Fruit fly (Drosophila melanogaster) whole organism, adult: ENCODE results near the gene CG43630.

Source experiments
- CG11617 ChIP-seq: fragments of 200-800 bp; sonication (Bioruptor generic); optimal IDR thresholded peaks from 2 replicates; lab custom pipeline; 2017; ENCODE audit warnings: mild to moderate bottlenecking, missing biosample characterization, missing genetic modification reagents, missing genetic modification characterization
- CG12768 ChIP-seq: fragments of 200-800 bp; sonication (Bioruptor generic); optimal IDR thresholded peaks from 2 replicates; lab custom pipeline; 2017; ENCODE audit warnings: missing biosample characterization, missing genetic modification characterization, mild to moderate bottlenecking, moderate library complexity, missing genetic modification reagents
- CG14711 ChIP-seq: fragments of 200-800 bp; sonication (Bioruptor generic); optimal IDR thresholded peaks from 2 replicates; lab custom pipeline; 2018; ENCODE audit warnings: missing biosample characterization, mild to moderate bottlenecking, missing genetic modification characterization, moderate library complexity
- CG1620 ChIP-seq: fragments of 200-800 bp; sonication (Bioruptor generic); optimal IDR thresholded peaks from 2 replicates; lab custom pipeline; 2016; ENCODE audit warnings: missing biosample characterization, missing genetic modification characterization
- CG33017 ChIP-seq: fragments of 200-800 bp; sonication (Bioruptor generic); optimal IDR thresholded peaks from 2 replicates; lab custom pipeline; 2018; ENCODE audit warnings: missing biosample characterization, mild to moderate bottlenecking, missing genetic modification characterization, moderate library complexity
- CG5204 ChIP-seq: fragments of 200-800 bp; sonication (Bioruptor generic); optimal IDR thresholded peaks from 2 replicates; lab custom pipeline; 2016; ENCODE audit warnings: missing biosample characterization, missing genetic modification characterization
- CG7045 ChIP-seq: fragments of 200-800 bp; sonication (Bioruptor generic); optimal IDR thresholded peaks from 2 replicates; lab custom pipeline; 2017; ENCODE audit warnings: missing biosample characterization, mild to moderate bottlenecking, missing genetic modification characterization
- CG7101 ChIP-seq: fragments of 200-800 bp; sonication (Bioruptor generic); optimal IDR thresholded peaks from 2 replicates; lab custom pipeline; 2018; ENCODE audit warnings: missing biosample characterization, mild to moderate bottlenecking, missing genetic modification characterization, moderate library complexity
- Clk ChIP-seq: fragments of 200-800 bp; sonication (Bioruptor generic); optimal IDR thresholded peaks from 2 replicates; lab custom pipeline; 2017; ENCODE audit warnings: missing biosample characterization, missing genetic modification characterization
- Crg-1 ChIP-seq: fragments of 200-800 bp; sonication (Bioruptor generic); optimal IDR thresholded peaks from 2 replicates; lab custom pipeline; 2016; ENCODE audit warnings: missing biosample characterization, missing genetic modification characterization
- Hr96 ChIP-seq: fragments of 200-800 bp; sonication (Bioruptor generic); optimal IDR thresholded peaks from 2 replicates; lab custom pipeline; 2016; ENCODE audit warnings: missing biosample characterization, missing genetic modification characterization
- Mnt ChIP-seq: fragments of 200-800 bp; sonication (Bioruptor generic); optimal IDR thresholded peaks from 2 replicates; lab custom pipeline; 2016; ENCODE audit warnings: missing biosample characterization, mild to moderate bottlenecking, missing genetic modification characterization
- bab1 ChIP-seq: fragments of 200-800 bp; sonication (Bioruptor generic); optimal IDR thresholded peaks from 3 replicates; lab custom pipeline; 2019; ENCODE audit warnings: missing biosample characterization, mild to moderate bottlenecking, missing genetic modification characterization, moderate library complexity
- cic ChIP-seq: fragments of 200-800 bp; sonication (Bioruptor generic); optimal IDR thresholded peaks from 2 replicates; lab custom pipeline; 2017; ENCODE audit warnings: missing biosample characterization, mild to moderate bottlenecking, missing genetic modification characterization, moderate library complexity
- cnc ChIP-seq, 2 experiments: fragments of >200 bp; optimal IDR thresholded peaks; 2 replicates each; lab custom pipeline; 2017
- kay ChIP-seq: fragments of 200-800 bp; sonication (Bioruptor generic); peaks from one replicate; lab custom pipeline; 2016; ENCODE audit warnings: missing biosample characterization, missing genetic modification characterization, borderline replicate concordance
- ovo ChIP-seq: fragments of 200-800 bp; sonication (Bioruptor generic); optimal IDR thresholded peaks from 2 replicates; lab custom pipeline; 2016; ENCODE audit warnings: missing biosample characterization, missing genetic modification characterization
- pad ChIP-seq: fragments of 200-800 bp; sonication (Bioruptor generic); optimal IDR thresholded peaks from 3 replicates; lab custom pipeline; 2017; ENCODE audit warnings: missing biosample characterization, missing genetic modification characterization, mild to moderate bottlenecking, moderate library complexity, missing genetic modification reagents
- tj ChIP-seq: fragments of 200-800 bp; sonication (Bioruptor generic); optimal IDR thresholded peaks from 3 replicates; lab custom pipeline; 2017; ENCODE audit warnings: missing biosample characterization, mild to moderate bottlenecking, missing genetic modification characterization, moderate library complexity
- toe ChIP-seq: fragments of 200-800 bp; sonication (Bioruptor generic); optimal IDR thresholded peaks from 2 replicates; lab custom pipeline; 2016; ENCODE audit warnings: missing biosample characterization, missing genetic modification characterization

CG43630 gene

DNA sequence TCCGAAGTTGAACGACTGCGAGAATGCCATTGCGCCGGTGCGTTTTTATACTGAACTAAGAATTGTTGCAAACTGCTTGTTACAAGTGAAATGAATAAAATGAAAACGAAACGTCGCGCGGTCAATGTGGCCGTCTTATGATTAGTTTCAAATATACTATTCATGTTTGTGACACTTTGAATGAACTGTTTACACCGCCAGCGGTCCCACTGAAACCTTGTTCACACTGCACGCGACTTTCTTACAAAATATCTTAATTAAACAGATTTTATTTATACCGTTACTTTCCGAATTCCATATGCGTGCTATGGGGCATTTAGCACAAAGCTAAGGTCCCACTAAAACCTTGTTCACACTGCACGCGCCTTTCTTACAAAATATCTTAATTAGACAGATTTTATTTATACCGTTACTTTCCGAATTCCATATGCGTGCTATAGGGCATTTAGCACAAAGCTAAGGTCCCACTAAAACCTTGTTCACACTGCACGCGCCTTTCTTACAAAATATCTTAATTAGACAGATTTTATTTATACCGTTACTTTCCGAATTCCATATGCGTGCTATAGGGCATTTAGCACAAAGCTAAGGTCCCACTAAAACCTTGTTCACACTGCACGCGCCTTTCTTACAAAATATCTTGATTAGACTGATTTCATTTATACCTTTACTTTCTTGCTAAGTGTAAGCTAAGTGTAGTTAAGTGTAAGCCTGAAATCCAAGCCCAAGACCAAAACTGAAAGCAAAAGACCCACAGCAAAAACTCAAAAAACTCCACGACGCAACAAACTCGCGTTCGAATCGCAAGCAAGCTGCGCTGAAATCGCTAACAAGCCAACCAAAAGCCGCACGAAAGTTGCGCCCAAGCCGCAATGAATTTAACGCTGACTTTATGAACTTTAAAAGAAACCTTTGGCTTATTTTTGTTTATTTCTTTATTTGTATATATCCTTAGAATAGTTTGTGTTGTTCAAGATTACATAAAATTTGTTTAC lies 36.4 kb upstream of the CG43630 start, which contains the start of gene PolQ:
TSS of gene PolQ (minus strand) at position 122 of the 995 bp plus-strand sequence.
- TF ChIP-seq bab1 (GFP tag; lab: Kevin White, UChicago): peak; percentile 24

DNA sequence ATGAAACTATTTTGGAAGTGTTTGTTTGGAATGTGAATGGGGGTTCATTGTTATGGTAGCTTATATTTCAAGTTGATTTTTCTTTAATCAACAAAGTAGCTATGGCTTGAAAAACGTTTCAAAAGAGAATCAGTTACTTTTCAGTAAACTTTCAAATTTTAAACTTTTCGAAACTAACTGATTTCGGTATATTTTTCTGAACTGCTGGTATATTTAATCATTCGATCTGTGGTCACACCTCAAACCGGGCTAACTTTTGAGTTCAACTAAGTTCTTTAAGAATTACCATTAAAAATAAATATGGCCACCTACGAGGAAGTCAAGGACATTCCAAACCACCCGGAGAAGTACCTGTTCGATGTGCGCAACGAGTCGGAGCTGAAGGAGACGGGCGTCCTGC lies 28.8 kb upstream of the CG43630 start, which contains the start of gene CG12279:
TSS of gene CG12279 (plus strand) at position 234 of the 400 bp plus-strand sequence.
- TF ChIP-seq toe (GFP tag; lab: Kevin White, UChicago) (no peak), pad (no peak), cic (no peak), tj (GFP tag; lab: Kevin White, UChicago) (no peak), CG11617 (no peak), CG33017 (tag; lab: Kevin White, UChicago) (no peak), Clk (GFP tag; lab: Kevin White, UChicago) (no peak), Crg-1 (no peak), cnc (optimal IDR thresholded peaks at IDR 0.05; lab: Kevin White, UChicago) (no peak), CG14711 (tag; lab: Kevin White, UChicago) (no peak), CG7045 (no peak), CG12768 (GFP tag; lab: Kevin White, UChicago) (no peak), CG1620 (no peak)

DNA sequence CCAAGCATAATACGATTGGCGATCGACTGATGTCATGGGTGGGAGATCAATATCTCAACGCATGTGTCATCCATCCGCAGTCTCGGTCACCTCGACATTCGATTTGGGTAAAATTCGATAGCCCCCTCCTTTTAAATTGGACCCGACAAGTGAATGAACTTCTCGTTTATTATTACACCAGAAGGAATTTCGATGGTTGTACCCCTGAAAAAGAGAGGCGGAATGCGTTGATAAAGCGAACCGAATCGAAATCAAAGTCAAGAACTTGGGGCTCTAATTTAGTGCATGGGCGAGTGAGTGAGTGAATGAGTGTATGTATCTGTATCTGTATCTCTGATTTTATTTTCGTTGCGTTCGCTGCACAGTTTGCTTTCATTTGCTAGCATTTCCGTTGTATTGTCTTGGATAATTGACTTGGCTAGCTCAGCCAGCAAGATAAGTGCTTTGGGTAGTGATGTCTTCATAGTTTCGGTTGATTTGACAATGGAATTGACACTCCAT lies 26.0 kb upstream of the CG43630 start:
- TF ChIP-seq cnc (optimal IDR thresholded peaks at IDR 0.05; lab: Kevin White, UChicago) (no peak), toe (GFP tag; lab: Kevin White, UChicago) (no peak), CG11617 (no peak)

DNA sequence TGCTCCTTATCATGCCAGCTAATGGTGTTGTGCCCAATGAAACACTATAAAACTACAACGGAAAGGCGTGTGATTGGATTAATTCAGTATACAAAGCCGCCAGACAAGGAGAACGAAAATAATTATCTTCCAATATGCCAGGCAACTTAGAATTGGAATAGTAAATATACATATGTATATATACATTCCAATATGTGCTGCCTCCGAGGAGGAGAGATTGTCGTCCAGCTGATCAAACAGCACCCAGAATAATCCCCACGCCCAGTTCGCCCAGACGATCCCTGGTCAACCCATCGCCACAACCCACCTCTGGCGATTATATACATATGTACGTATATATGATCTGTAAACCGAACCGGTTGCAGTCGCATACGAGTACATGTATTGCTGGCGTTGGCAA lies 25.2 kb upstream of the CG43630 start:
- TF ChIP-seq Crg-1: no peak
- TF ChIP-seq cnc (optimal IDR thresholded peaks at IDR 0.05; lab: Kevin White, UChicago): no peak
- no peak for TF ChIP-seq tj (GFP tag; lab: Kevin White, UChicago)
- TF ChIP-seq bab1 (GFP tag; lab: Kevin White, UChicago): no peak
- TF ChIP-seq CG11617: no peak
- TF ChIP-seq Hr96: no peak
- no peak for TF ChIP-seq kay
- TF ChIP-seq toe (GFP tag; lab: Kevin White, UChicago): no peak
- no peak for TF ChIP-seq pad
- no peak for TF ChIP-seq CG5204 (GFP tag; lab: Kevin White, UChicago)
- TF ChIP-seq CG12768 (GFP tag; lab: Kevin White, UChicago): no peak
- TF ChIP-seq Mnt (GFP tag; lab: Kevin White, UChicago): no peak
- TF ChIP-seq ovo (GFP tag; lab: Kevin White, UChicago): no peak
- no peak for TF ChIP-seq Clk (GFP tag; lab: Kevin White, UChicago)

DNA sequence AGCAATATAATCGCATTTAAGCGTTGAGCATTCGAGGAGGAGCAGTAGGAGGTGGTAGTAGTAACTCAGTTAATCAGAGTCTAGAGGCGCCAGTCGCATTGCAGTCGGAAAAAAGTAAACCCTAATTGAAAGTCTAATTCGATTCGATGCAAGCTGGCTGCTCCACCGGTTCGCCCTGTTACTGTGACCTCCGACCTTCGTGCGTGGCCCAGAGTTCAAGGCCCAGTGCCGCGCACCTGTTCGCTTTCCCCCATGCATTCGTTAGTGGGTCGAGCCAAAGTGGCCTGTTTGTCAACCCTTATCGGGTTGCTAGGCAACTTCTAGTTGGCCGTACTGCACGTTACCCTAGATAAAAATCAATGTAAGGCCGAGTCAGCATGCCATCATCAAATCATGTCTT lies 24.4 kb upstream of the CG43630 start:
- TF ChIP-seq tj (GFP tag; lab: Kevin White, UChicago) (no peak), CG11617 (no peak), Clk (GFP tag; lab: Kevin White, UChicago) (no peak), pad (no peak), CG14711 (tag; lab: Kevin White, UChicago) (no peak), CG12768 (GFP tag; lab: Kevin White, UChicago) (no peak), Hr96 (no peak), CG1620 (no peak)

DNA sequence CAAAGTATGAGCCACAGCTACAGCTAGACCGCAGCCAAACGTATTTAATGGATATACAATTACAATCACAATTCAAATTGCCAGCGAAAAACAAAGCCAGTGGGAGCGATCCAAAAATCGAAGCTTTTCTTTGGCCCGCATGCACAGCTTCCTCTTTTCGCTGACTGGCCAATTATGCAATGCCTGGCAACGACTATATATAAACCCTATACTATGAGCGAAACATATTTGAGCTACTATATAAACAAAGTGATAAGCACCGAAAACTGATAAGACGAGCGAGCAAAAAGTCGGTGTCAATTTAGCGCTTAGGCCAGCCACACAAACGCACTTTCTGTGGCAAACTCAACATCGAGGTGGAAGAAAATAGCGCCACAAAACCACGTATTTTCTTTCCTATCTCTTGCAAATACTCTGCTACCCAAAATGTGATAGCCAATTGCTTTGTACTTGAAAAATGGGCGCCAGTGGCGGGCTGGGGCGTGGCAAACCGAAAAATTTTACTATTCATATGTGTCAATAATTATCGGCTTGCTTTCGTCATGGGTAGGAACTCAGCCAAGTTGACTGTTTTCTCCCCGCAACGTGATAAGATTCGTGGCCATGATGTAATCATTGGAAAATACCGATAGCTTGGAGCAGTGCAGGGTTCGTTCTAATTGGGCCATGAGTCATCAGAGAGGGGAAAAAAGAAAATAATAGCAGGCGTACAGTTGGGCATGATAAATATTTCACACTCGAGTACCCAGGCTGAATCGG lies 23.7 kb upstream of the CG43630 start:
- TF ChIP-seq CG1620: no peak
- TF ChIP-seq tj (GFP tag; lab: Kevin White, UChicago): peak; percentile 39

DNA sequence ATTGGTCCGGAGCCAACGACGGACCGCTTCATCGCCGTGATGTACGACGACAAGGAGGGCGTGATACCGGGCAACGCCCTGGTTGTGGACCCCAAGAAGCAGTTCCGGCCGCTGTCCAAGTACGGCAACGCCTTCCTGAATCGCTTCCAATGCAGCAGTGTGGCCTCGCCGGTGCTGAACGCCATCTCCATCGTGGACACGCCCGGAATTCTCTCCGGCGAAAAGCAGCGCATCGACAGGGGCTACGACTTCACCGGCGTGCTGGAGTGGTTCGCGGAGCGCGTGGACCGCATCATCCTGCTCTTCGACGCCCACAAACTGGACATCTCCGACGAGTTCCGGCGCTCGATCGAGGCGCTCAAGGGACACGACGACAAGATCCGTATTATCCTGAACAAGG lies 22.3 kb upstream of the CG43630 start:
- TF ChIP-seq cnc (optimal IDR thresholded peaks at IDR 0.05; lab: Kevin White, UChicago) (no peak), kay (no peak), CG11617 (no peak), toe (GFP tag; lab: Kevin White, UChicago) (no peak), pad (no peak), Crg-1 (no peak), CG7101 (tag; lab: Kevin White, UChicago) (no peak), CG1620 (no peak)
